Fruit fly (Drosophila melanogaster) whole organism, embryonic: ENCODE data around the gene RpL24.

Experiments used
- Ada2b ChIP-seq: fragments of 200-800 bp; sonication (Bioruptor generic); IDR thresholded peaks from 2 replicates; pipeline ENCODE4 v1.3.6; 2022; ENCODE audit warnings: missing biosample characterization, missing genetic modification characterization
- Asciz ChIP-seq: fragments of 200-800 bp; sonication (Bioruptor generic); optimal IDR thresholded peaks from 2 replicates; lab custom pipeline; 2017; ENCODE audit warnings: missing biosample characterization, mild to moderate bottlenecking, missing genetic modification characterization, missing genetic modification reagents
- CG11723 ChIP-seq: fragments of 200-800 bp; sonication (Bioruptor generic); optimal IDR thresholded peaks from 2 replicates; lab custom pipeline; 2017; ENCODE audit warnings: missing biosample characterization, mild to moderate bottlenecking, missing genetic modification characterization
- CG12219 ChIP-seq: fragments of 200-800 bp; sonication (Bioruptor generic); optimal IDR thresholded peaks from 3 replicates; lab custom pipeline; 2018; ENCODE audit warnings: missing biosample characterization, mild to moderate bottlenecking, missing genetic modification characterization
- CG12391 ChIP-seq: fragments of 200-800 bp; sonication (Bioruptor generic); optimal IDR thresholded peaks from 3 replicates; lab custom pipeline; 2018; ENCODE audit warnings: missing biosample characterization, mild to moderate bottlenecking, missing genetic modification characterization, moderate library complexity
- CG12942 ChIP-seq: fragments of 200-800 bp; sonication (Bioruptor generic); optimal IDR thresholded peaks from 3 replicates; lab custom pipeline; 2016; ENCODE audit warnings: missing biosample characterization, missing genetic modification characterization
- CG13424 ChIP-seq: fragments of 200-800 bp; sonication (Bioruptor generic); optimal IDR thresholded peaks from 2 replicates; lab custom pipeline; 2019; ENCODE audit warnings: missing biosample characterization, mild to moderate bottlenecking, missing genetic modification characterization, moderate library complexity
- CG14965 ChIP-seq: fragments of 200-800 bp; sonication (Bioruptor generic); optimal IDR thresholded peaks from 2 replicates; lab custom pipeline; 2016; ENCODE audit warnings: missing biosample characterization, missing genetic modification characterization, borderline replicate concordance
- CG15696 ChIP-seq: fragments of 200-800 bp; sonication (Bioruptor generic); optimal IDR thresholded peaks from 2 replicates; lab custom pipeline; 2019; ENCODE audit warnings: missing biosample characterization, mild to moderate bottlenecking, missing genetic modification characterization, moderate library complexity
- CG17186 ChIP-seq: fragments of 200-800 bp; sonication (Bioruptor generic); optimal IDR thresholded peaks from 3 replicates; lab custom pipeline; 2017; ENCODE audit warnings: missing biosample characterization, missing genetic modification reagents, missing genetic modification characterization
- CG1792 ChIP-seq: fragments of 200-800 bp; sonication (Bioruptor generic); optimal IDR thresholded peaks from 2 replicates; lab custom pipeline; 2016; ENCODE audit warnings: missing biosample characterization, missing genetic modification characterization
- CG2202 ChIP-seq: fragments of 200-800 bp; sonication (Bioruptor generic); optimal IDR thresholded peaks from 2 replicates; lab custom pipeline; 2018; ENCODE audit warnings: missing biosample characterization, mild to moderate bottlenecking, missing genetic modification characterization
- CG3838 ChIP-seq: fragments of 200-800 bp; sonication (Bioruptor generic); optimal IDR thresholded peaks from 3 replicates; lab custom pipeline; 2016; ENCODE audit warnings: missing biosample characterization, missing genetic modification characterization
- CG9727 ChIP-seq: fragments of 200-800 bp; sonication (Bioruptor generic); optimal IDR thresholded peaks from 3 replicates; lab custom pipeline; 2017; ENCODE audit warnings: missing biosample characterization, mild to moderate bottlenecking, missing genetic modification characterization
- CHES-1-like ChIP-seq: fragments of 200-800 bp; sonication (Bioruptor generic); optimal IDR thresholded peaks from 2 replicates; lab custom pipeline; 2016; ENCODE audit warnings: missing biosample characterization, missing genetic modification characterization
- Dbx ChIP-seq: fragments of 200-800 bp; sonication (Bioruptor generic); IDR thresholded peaks from 3 replicates; pipeline ENCODE4 v1.3.6; 2022; ENCODE audit warnings: missing biosample characterization, missing genetic modification characterization
- Dip2 ChIP-seq: fragments of 200-800 bp; sonication (Bioruptor generic); IDR thresholded peaks from 2 replicates; pipeline ENCODE4 v1.3.6; 2022; ENCODE audit warnings: missing biosample characterization, missing genetic modification characterization
- Fer1 ChIP-seq: fragments of 200-800 bp; sonication (Bioruptor generic); optimal IDR thresholded peaks from 2 replicates; lab custom pipeline; 2017; ENCODE audit warnings: missing biosample characterization, mild to moderate bottlenecking, missing genetic modification characterization
- Hand ChIP-seq: fragments of 200-800 bp; sonication (Bioruptor generic); optimal IDR thresholded peaks from 2 replicates; lab custom pipeline; 2017; ENCODE audit warnings: mild to moderate bottlenecking, missing biosample characterization, missing genetic modification reagents, missing genetic modification characterization
- Hey ChIP-seq: fragments of 200-800 bp; sonication (Bioruptor generic); optimal IDR thresholded peaks from 3 replicates; lab custom pipeline; 2018; ENCODE audit warnings: missing biosample characterization, mild to moderate bottlenecking, missing genetic modification characterization
- Hr39 ChIP-seq: fragments of >200 bp; optimal IDR thresholded peaks from 2 replicates; lab custom pipeline; 2017
- Hr51 ChIP-seq, 2 experiments: fragments of 200-800 bp; sonication (Bioruptor generic); optimal IDR thresholded peaks; 2 replicates in 1 of 2; 3 replicates in 1 of 2; lab custom pipeline; 2016 to 2018; ENCODE audit warnings: missing biosample characterization in 2 of 2, missing genetic modification characterization in 2 of 2, mild to moderate bottlenecking in 1 of 2, moderate library complexity in 1 of 2
- Kr ChIP-seq: fragments of 200-800 bp; sonication (Bioruptor generic); optimal IDR thresholded peaks from 2 replicates; lab custom pipeline; 2017; ENCODE audit warnings: missing biosample characterization, mild to moderate bottlenecking, missing genetic modification characterization
- Lpt ChIP-seq: fragments of >200 bp; optimal IDR thresholded peaks from 2 replicates; lab custom pipeline; 2018; ENCODE audit warnings: missing biosample characterization, missing genetic modification characterization
- Med ChIP-seq: fragments of 200-800 bp; sonication (Bioruptor generic); peaks from one replicate; lab custom pipeline; 2016; ENCODE audit warnings: missing biosample characterization, missing genetic modification characterization, mild to moderate bottlenecking, inconsistent platforms, moderate library complexity
- Mrtf ChIP-seq: fragments of 200-800 bp; sonication (Bioruptor generic); IDR thresholded peaks from 3 replicates; pipeline ENCODE4 v1.3.6; 2022; ENCODE audit warnings: missing biosample characterization, missing genetic modification characterization
- NK7.1 ChIP-seq: fragments of 200-800 bp; sonication (Bioruptor generic); optimal IDR thresholded peaks from 3 replicates; lab custom pipeline; 2016; ENCODE audit warnings: missing biosample characterization, missing genetic modification characterization
- Neu2 ChIP-seq: fragments of 200-800 bp; sonication (Bioruptor generic); optimal IDR thresholded peaks from 3 replicates; lab custom pipeline; 2016; ENCODE audit warnings: missing biosample characterization, missing genetic modification characterization, borderline replicate concordance
- TFAM ChIP-seq: fragments of 200-800 bp; sonication (Bioruptor generic); optimal IDR thresholded peaks from 2 replicates; lab custom pipeline; 2017; ENCODE audit warnings: missing biosample characterization, missing genetic modification characterization, inconsistent platforms
- ash1 ChIP-seq: fragments of 200-800 bp; sonication (Bioruptor generic); optimal IDR thresholded peaks from 2 replicates; lab custom pipeline; 2018; ENCODE audit warnings: missing biosample characterization, mild to moderate bottlenecking, missing genetic modification characterization
- ato ChIP-seq: fragments of 200-800 bp; sonication (Bioruptor generic); IDR thresholded peaks from 2 replicates; pipeline ENCODE4 v1.3.6; 2022; ENCODE audit warnings: missing biosample characterization, missing genetic modification characterization; ENCODE audit not compliant: partially characterized antibody
- br ChIP-seq: fragments of >200 bp; optimal IDR thresholded peaks from 2 replicates; lab custom pipeline; 2017
- chn ChIP-seq: fragments of 200-800 bp; sonication (Bioruptor generic); optimal IDR thresholded peaks from 2 replicates; lab custom pipeline; 2016; ENCODE audit warnings: missing biosample characterization, missing genetic modification characterization
- disco-r ChIP-seq: fragments of 200-800 bp; sonication (Bioruptor generic); optimal IDR thresholded peaks from 2 replicates; lab custom pipeline; 2016; ENCODE audit warnings: missing biosample characterization, missing genetic modification characterization
- dmrt11E ChIP-seq: fragments of 200-800 bp; sonication (Bioruptor generic); optimal IDR thresholded peaks from 3 replicates; lab custom pipeline; 2018; ENCODE audit warnings: missing biosample characterization, mild to moderate bottlenecking, missing genetic modification characterization, moderate library complexity
- gsb ChIP-seq: fragments of 200-800 bp; sonication (Bioruptor generic); IDR thresholded peaks from 2 replicates; pipeline ENCODE4 v1.3.6; 2022; ENCODE audit warnings: missing biosample characterization, missing genetic modification characterization
- hth ChIP-seq: fragments of >200 bp; optimal IDR thresholded peaks from 2 replicates; lab custom pipeline; 2017; ENCODE audit warnings: inconsistent platforms
- klu ChIP-seq: fragments of 200-800 bp; sonication (Bioruptor generic); IDR thresholded peaks from 2 replicates; pipeline ENCODE4 v1.3.6; 2022; ENCODE audit warnings: missing biosample characterization, missing genetic modification characterization
- lmd ChIP-seq: fragments of 200-800 bp; sonication (Bioruptor generic); IDR thresholded peaks from 2 replicates; pipeline ENCODE4 v1.3.6; 2022; ENCODE audit warnings: missing biosample characterization, missing genetic modification characterization
- lov ChIP-seq, 2 experiments: fragments of 200-800 bp in 1 of 2; fragments of >200 bp in 1 of 2; sonication (Bioruptor generic) in 1 of 2; IDR thresholded peaks in 1 of 2; optimal IDR thresholded peaks in 1 of 2; 2 replicates in 1 of 2; 3 replicates in 1 of 2; pipeline versions ENCODE4 v1.3.6 to Lab custom; 2017 to 2022; ENCODE audit warnings: missing biosample characterization in 1 of 2, missing genetic modification characterization in 1 of 2
- org-1 ChIP-seq: fragments of 200-800 bp; sonication (Bioruptor generic); optimal IDR thresholded peaks from 2 replicates; lab custom pipeline; 2017; ENCODE audit warnings: missing biosample characterization, missing genetic modification characterization
- p53 ChIP-seq: fragments of 200-800 bp; sonication (Bioruptor generic); optimal IDR thresholded peaks from 2 replicates; lab custom pipeline; 2016; ENCODE audit warnings: missing biosample characterization, missing genetic modification characterization
- pho ChIP-seq: fragments of 200-800 bp; sonication (Bioruptor generic); optimal IDR thresholded peaks from 2 replicates; lab custom pipeline; 2016; ENCODE audit warnings: missing biosample characterization, missing genetic modification characterization
- schlank ChIP-seq: fragments of 200-800 bp; sonication (Bioruptor generic); optimal IDR thresholded peaks from 2 replicates; lab custom pipeline; 2018; ENCODE audit warnings: missing biosample characterization, mild to moderate bottlenecking, missing genetic modification characterization
- slp2 ChIP-seq: fragments of 200-800 bp; sonication (Bioruptor generic); optimal IDR thresholded peaks from 2 replicates; lab custom pipeline; 2016; ENCODE audit warnings: missing biosample characterization, missing genetic modification characterization
- stc ChIP-seq: fragments of 200-800 bp; sonication (Bioruptor generic); IDR thresholded peaks from 2 replicates; pipeline ENCODE4 v1.3.6; 2022; ENCODE audit warnings: missing biosample characterization, missing genetic modification characterization
- sug ChIP-seq: fragments of 200-800 bp; optimal IDR thresholded peaks from 2 replicates; lab custom pipeline; 2019; ENCODE audit warnings: missing biosample characterization, mild to moderate bottlenecking, missing genetic modification characterization, moderate library complexity
- tio ChIP-seq: fragments of 200-800 bp; sonication (Bioruptor generic); optimal IDR thresholded peaks from 2 replicates; lab custom pipeline; 2017; ENCODE audit warnings: missing biosample characterization, missing genetic modification characterization, inconsistent platforms
- toy ChIP-seq: fragments of 200-800 bp; sonication (Bioruptor generic); IDR thresholded peaks from 2 replicates; pipeline ENCODE4 v1.3.6; 2022; ENCODE audit warnings: missing biosample characterization, missing genetic modification characterization
- unpg ChIP-seq: fragments of 200-800 bp; sonication (Bioruptor generic); optimal IDR thresholded peaks from 3 replicates; lab custom pipeline; 2018; ENCODE audit warnings: missing biosample characterization, mild to moderate bottlenecking, missing genetic modification characterization, moderate library complexity
- vvl ChIP-seq: fragments of 200-800 bp; sonication (Bioruptor generic); IDR thresholded peaks from 2 replicates; pipeline ENCODE4 v1.3.6; 2022; ENCODE audit warnings: missing biosample characterization, missing genetic modification characterization

RpL24 gene

DNA sequence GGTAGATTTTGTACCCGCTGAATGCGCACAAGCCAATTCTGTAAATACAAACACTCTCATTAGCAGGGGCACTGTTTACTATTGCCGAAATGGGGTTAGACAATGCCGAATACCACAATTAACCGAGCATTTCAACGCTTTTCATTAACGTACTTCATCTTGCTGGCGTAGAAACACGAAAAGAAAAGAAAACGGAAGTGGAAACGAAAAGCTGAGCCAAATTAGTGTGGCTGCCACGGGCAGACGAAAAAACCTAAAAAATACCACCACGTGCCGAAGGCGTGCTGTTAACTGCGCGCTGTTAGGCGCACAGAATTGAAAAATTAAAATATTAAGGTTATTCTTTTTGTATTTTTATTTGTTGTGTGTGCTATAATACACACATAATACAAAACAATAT lies at the start of gene RpL24 (continued):
- TF ChIP-seq tio (GFP tag; lab: Kevin White, UChicago) (no peak), Hey (tag; lab: Kevin White, UChicago) (peak; percentile 85), Dbx (GFP tag; lab: Robert Waterston, UW) (peak; percentile 89), Hr39 (lab: Kevin White, UChicago) (no peak), Hand (GFP tag; lab: Kevin White, UChicago) (peak; percentile 88), CG12219 (GFP tag; lab: Kevin White, UChicago) (peak; percentile 92), hth (no peak), Fer1 (GFP tag; lab: Kevin White, UChicago) (peak; percentile 97), br (lab: Kevin White, UChicago) (no peak), CG15696 (tag; lab: Kevin White, UChicago) (peak; percentile 50), dmrt11E (peak; percentile 84), schlank (tag; lab: Kevin White, UChicago) (peak; percentile 94), CG11723 (GFP tag; lab: Kevin White, UChicago) (peak; percentile 92), gsb (GFP tag; lab: Robert Waterston, UW) (peak; percentile 63), Mrtf (GFP tag; lab: Robert Waterston, UW) (peak; percentile 59; the same call in 2 of the 3 replicates), CG3838 (GFP tag; lab: Kevin White, UChicago) (peak; percentile 62), ato (peak; percentile 36; the same call in 1 of the 2 replicates), CG17186 (peak; percentile 99), toy (GFP tag; lab: Robert Waterston, UW) (peak; percentile 71; the same call in 1 of the 2 replicates), NK7.1 (GFP tag; lab: Kevin White, UChicago) (peak; percentile 89), p53 (peak; percentile 88), TFAM (GFP tag; lab: Kevin White, UChicago) (peak; percentile 86), Med (GFP tag; lab: Kevin White, UChicago) (peak; percentile 99), org-1 (GFP tag; lab: Kevin White, UChicago) (peak; percentile 90), Neu2 (GFP tag; lab: Kevin White, UChicago) (no peak), CG13424 (tag; lab: Kevin White, UChicago) (peak; percentile 75), ash1 (GFP tag; lab: Kevin White, UChicago) (peak; percentile 94), CG12942 (GFP tag; lab: Kevin White, UChicago) (peak; percentile 77), Ada2b (GFP tag; lab: Robert Waterston, UW) (peak; percentile 76; the same call in 1 of the 2 replicates), Asciz (GFP tag; lab: Kevin White, UChicago) (peak; percentile 95), pho (GFP tag; lab: Kevin White, UChicago) (peak; percentile 79), klu (GFP tag; lab: Robert Waterston, UW) (peak; percentile 22; the same call in 1 of the 2 replicates), CG12391 (tag; lab: Kevin White, UChicago) (peak; percentile 90), stc (GFP tag; lab: Robert Waterston, UW) (peak; percentile 88), sug (tag; lab: Kevin White, UChicago) (peak; percentile 87), CG1792 (GFP tag; lab: Kevin White, UChicago) (peak; percentile 80), CG9727 (GFP tag; lab: Kevin White, UChicago) (peak; percentile 95), lmd (GFP tag; lab: Robert Waterston, UW) (peak; percentile 57; the same call in 1 of the 2 replicates), vvl (GFP tag; lab: Robert Waterston, UW) (peak; percentile 96), Lpt (GFP tag; lab: Kevin White, UChicago) (no peak), slp2 (GFP tag; lab: Kevin White, UChicago) (peak; percentile 80), Dip2 (GFP tag; lab: Robert Waterston, UW) (no peak), lov (optimal IDR thresholded peaks at IDR 0.05; lab: Kevin White, UChicago) (no peak), lov (GFP tag; IDR thresholded peaks at IDR 0.05; lab: Robert Waterston, UW) (peak; percentile 98), unpg (GFP tag; lab: Kevin White, UChicago) (peak; percentile 90), CG2202 (tag; lab: Kevin White, UChicago) (peak; percentile 89), CHES-1-like (GFP tag; lab: Kevin White, UChicago) (peak; percentile 85), chn (peak; percentile 84), disco-r (GFP tag; lab: Kevin White, UChicago) (peak; percentile 89), Hr51 (GFP tag; optimal IDR thresholded peaks at IDR 0.05; lab: Kevin White, UChicago) (peak; percentile 81 to 88), CG14965 (GFP tag; lab: Kevin White, UChicago) (peak; percentile 48), Kr (GFP tag; lab: Kevin White, UChicago) (peak; percentile 83)
